Fruit fly (Drosophila melanogaster) whole organism, embryonic: ENCODE measurements around the gene Pep.

Experiments
- CG10147 ChIP-seq: fragments of 200-800 bp; sonication (Bioruptor generic); optimal IDR thresholded peaks from 2 replicates; lab custom pipeline; 2019; ENCODE audit warnings: missing biosample characterization, mild to moderate bottlenecking, missing genetic modification characterization, moderate library complexity
- CG5245 ChIP-seq: fragments of 200-800 bp; sonication (Bioruptor generic); optimal IDR thresholded peaks from 3 replicates; lab custom pipeline; 2016; ENCODE audit warnings: missing biosample characterization, missing genetic modification characterization
- CG6683 ChIP-seq: fragments of 200-800 bp; sonication (Bioruptor generic); optimal IDR thresholded peaks from 2 replicates; lab custom pipeline; 2017; ENCODE audit warnings: missing biosample characterization, mild to moderate bottlenecking, missing genetic modification characterization, missing genetic modification reagents
- Nf-YB ChIP-seq: fragments of 200-800 bp; sonication (Bioruptor generic); optimal IDR thresholded peaks from 3 replicates; lab custom pipeline; 2019; ENCODE audit warnings: missing biosample characterization, mild to moderate bottlenecking, missing genetic modification characterization, moderate library complexity
- sr ChIP-seq: fragments of 200-800 bp; sonication (Bioruptor generic); IDR thresholded peaks from 3 replicates; pipeline ENCODE4 v1.3.6; 2022; ENCODE audit warnings: missing biosample characterization, missing genetic modification characterization

DNA sequence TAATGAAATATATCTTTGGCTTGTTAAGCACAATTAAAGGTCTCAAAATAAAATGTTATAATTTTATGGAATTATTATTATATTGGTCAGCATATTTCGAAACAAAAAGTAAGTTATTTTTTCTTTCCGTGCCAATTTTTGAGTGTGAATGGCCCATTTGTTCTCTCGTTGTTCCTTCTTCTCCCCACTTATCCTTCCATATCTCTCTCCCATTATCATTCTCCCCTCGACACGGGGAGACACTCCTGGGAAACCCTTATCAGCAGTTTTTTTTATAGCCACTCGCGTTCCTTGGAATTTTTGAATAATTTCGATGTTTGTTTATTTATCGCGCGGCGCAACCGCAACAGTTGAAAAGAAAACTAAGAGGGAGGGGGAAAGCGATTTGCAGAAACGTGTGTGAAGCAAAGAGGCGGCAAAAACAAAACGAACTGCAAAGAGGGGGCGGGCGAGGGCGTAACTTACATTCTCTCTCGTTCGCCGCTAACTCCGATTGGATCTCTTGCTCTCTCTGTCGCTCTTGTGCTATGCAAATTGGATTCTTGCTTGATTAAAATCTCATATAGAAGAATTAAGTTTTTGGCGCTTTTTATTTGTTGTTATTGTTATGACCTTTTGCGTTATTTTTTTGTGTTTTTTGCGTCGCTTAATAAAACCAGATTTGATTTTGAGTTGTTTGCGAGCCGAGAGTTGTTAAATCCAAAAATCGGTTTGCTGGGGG, 23.0 kb upstream of the Pep start:
- no peak for TF ChIP-seq CG10147
- no peak for TF ChIP-seq sr (GFP tag; lab: Robert Waterston, UW)
- TF ChIP-seq Nf-YB (GFP tag; lab: Kevin White, UChicago): no peak
- no peak for TF ChIP-seq CG6683 (GFP tag; lab: Kevin White, UChicago)
- TF ChIP-seq CG5245 (GFP tag; lab: Kevin White, UChicago): no peak
